Comparison of ENCODE assay signal across 1 fruit fly cellular context in the genomic region with DNA sequence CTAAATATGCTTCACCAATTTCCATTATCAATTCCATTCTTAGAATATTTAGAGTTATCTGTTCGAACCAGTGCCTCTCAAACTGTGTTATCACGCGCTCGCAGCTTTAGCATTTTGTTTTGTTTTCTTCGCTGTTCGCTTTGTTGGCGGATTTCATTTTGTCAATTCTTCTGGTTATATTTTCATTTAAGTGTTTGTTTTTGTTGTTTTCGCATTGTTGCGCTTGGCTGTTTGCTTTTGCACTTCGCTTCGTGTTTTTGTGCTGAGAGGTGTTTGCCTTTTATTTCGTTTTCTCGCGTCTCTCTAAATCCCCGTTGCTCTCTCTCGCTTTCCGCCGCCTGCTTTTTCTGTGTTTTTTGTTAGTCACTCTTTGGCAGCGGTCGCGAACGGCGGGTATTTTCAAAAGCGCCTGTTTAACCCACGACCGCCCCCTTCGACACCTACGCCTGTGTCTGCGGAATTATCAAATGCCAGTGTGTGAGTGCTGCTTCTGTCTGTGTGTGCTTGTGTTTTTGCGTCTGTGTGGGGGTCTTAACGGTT.
TF ChIP-seq lines count a peak whose summit lies in the region.

No protein-coding gene starts in this region.

TF ChIP-seq in whole organism, embryonic, 481 proteins besides CTCF, POLR2A, EP300 and RAD21 (continued from another document):
- no peak for TF ChIP-seq D19B (GFP tag; optimal IDR thresholded peaks at IDR 0.05; lab: Kevin White, UChicago)
- TF ChIP-seq ap (GFP tag; IDR thresholded peaks at IDR 0.05; lab: Robert Waterston, UW): no peak
